Worm (Caenorhabditis elegans) whole organism, L1 larva: ENCODE measurements around the gene C03F11.2.

Experiments
- ceh-82 ChIP-seq, 3 experiments: fragments of 150-350 bp in 1 of 3; sonication (generic microtip) in 2 of 3; optimal IDR thresholded peaks; 2 replicates each; lab custom pipeline; 2014 to 2017; ENCODE audit warnings: missing biosample characterization in 3 of 3, missing genetic modification characterization in 3 of 3
- egl-27 ChIP-seq, 2 experiments: fragments of 150-350 bp in 1 of 2; sonication (generic microtip); optimal IDR thresholded peaks; 3 replicates each; lab custom pipeline; 2017 to 2018; ENCODE audit warnings: missing biosample characterization in 2 of 2, missing genetic modification characterization in 2 of 2, missing genetic modification reagents in 2 of 2
- jun-1 ChIP-seq: fragments of 150-350 bp; optimal IDR thresholded peaks from 2 replicates; lab custom pipeline; 2014; ENCODE audit warnings: missing biosample characterization, missing genetic modification reagents, missing genetic modification characterization
- lin-13 ChIP-seq: fragments of 150-350 bp; optimal IDR thresholded peaks from 2 replicates; lab custom pipeline; 2014; ENCODE audit warnings: missing biosample characterization, missing genetic modification reagents, missing genetic modification characterization
- nhr-12 ChIP-seq: sonication (generic microtip); optimal IDR thresholded peaks from 2 replicates; lab custom pipeline; 2017; ENCODE audit warnings: missing biosample characterization, missing genetic modification characterization
- nhr-19 ChIP-seq: fragments of 200-800 bp; sonication (Bioruptor generic); conservative IDR thresholded peaks from 2 replicates; pipeline ENCODE4 v1.3.6; 2022; ENCODE audit warnings: missing genetic modification characterization, missing compliant biosample characterization
- nhr-237 ChIP-seq: fragments of 150-350 bp; optimal IDR thresholded peaks from 2 replicates; lab custom pipeline; 2014; ENCODE audit warnings: missing biosample characterization, missing genetic modification characterization
- nhr-47 ChIP-seq: sonication (generic microtip); optimal IDR thresholded peaks from 2 replicates; lab custom pipeline; 2016; ENCODE audit warnings: mild to moderate bottlenecking, missing genetic modification characterization, moderate library complexity, missing compliant biosample characterization
- rnt-1 ChIP-seq: sonication (generic microtip); optimal IDR thresholded peaks from 2 replicates; lab custom pipeline; 2016; ENCODE audit warnings: mild to moderate bottlenecking, missing genetic modification characterization, moderate library complexity, missing compliant biosample characterization
- skn-1 ChIP-seq: fragments of 150-350 bp; optimal IDR thresholded peaks from 2 replicates; lab custom pipeline; 2014; ENCODE audit warnings: missing biosample characterization, missing genetic modification characterization
- snpc-4 ChIP-seq: fragments of 150-350 bp; optimal IDR thresholded peaks from 2 replicates; lab custom pipeline; 2014; ENCODE audit warnings: missing biosample characterization, missing genetic modification characterization
- tlp-1 ChIP-seq: fragments of 150-350 bp; optimal IDR thresholded peaks from 2 replicates; lab custom pipeline; 2014; ENCODE audit warnings: missing biosample characterization, missing genetic modification characterization
- vab-15 ChIP-seq: sonication (generic microtip); optimal IDR thresholded peaks from 2 replicates; lab custom pipeline; 2017; ENCODE audit warnings: missing genotype, mild to moderate bottlenecking, missing genetic modification characterization, missing compliant biosample characterization

- TF ChIP-seq vab-15 (tag; lab: Kevin White, UChicago) (no peak), skn-1 (no peak), jun-1 (tag; lab: Kevin White, UChicago) (no peak), ceh-82 (tag; optimal IDR thresholded peaks at IDR 0.05; lab: Kevin White, UChicago) (no peak), nhr-237 (tag; lab: Kevin White, UChicago) (no peak), egl-27 (tag; optimal IDR thresholded peaks at IDR 0.05; lab: Kevin White, UChicago) (no peak), lin-13 (GFP tag; lab: Kevin White, UChicago) (no peak), snpc-4 (tag; lab: Kevin White, UChicago) (no peak), rnt-1 (tag; lab: Kevin White, UChicago) (no peak), nhr-19 (no peak), tlp-1 (tag; lab: Kevin White, UChicago) (no peak), nhr-12 (tag; lab: Kevin White, UChicago) (no peak), nhr-47 (tag; lab: Kevin White, UChicago) (no peak)
Observed at ce11 chrX:5373597-5373996, 23.6 kb downstream of the C03F11.2 start.
